Worm (Caenorhabditis elegans): ENCODE results near the gene C25D7.15.

- TF ChIP-seq aly-1 (tag; optimal IDR thresholded peaks at IDR 0.05): no peak
- no peak for TF ChIP-seq sea-1 (GFP tag; conservative IDR thresholded peaks at IDR 0.05)
- no peak for TF ChIP-seq scrt-1 (GFP tag; IDR thresholded peaks at IDR 0.05)
These were observed at the start of gene C25D7.15, which contains the start of gene mcm-3 for ce11 chrV:15059534-15059933.
